Worm (Caenorhabditis elegans) whole organism, early embryonic: ENCODE results near the gene cut-1.

ENCODE experiments used
- F13C5.2 ChIP-seq: sonication (generic microtip); optimal IDR thresholded peaks from 2 replicates; lab custom pipeline; 2017; ENCODE audit warnings: mild to moderate bottlenecking, missing genetic modification characterization, inconsistent platforms, missing compliant biosample characterization
- tbx-11 ChIP-seq: fragments of 200-800 bp; sonication (Bioruptor generic); IDR thresholded peaks from 2 replicates; pipeline ENCODE4 v1.3.6; 2022; ENCODE audit warnings: missing genetic modification characterization, missing compliant biosample characterization

DNA sequence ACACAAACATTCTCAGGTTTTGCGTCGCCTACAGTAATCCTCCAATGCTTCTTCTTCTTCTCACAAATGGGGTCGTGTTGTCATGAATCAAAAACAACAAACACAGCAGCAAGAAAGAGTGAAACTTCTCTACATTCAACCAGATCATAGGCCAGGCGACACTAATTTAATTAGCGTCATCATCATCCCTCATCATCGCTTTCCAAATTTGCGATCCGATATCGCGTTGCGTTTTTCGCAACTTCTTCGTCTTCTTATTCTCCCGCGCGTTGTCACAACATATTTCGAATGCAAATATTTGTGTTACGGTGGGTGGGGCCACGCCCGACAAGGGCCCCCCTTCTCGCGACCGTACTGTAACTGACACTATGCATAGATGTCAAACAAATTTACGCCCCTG lies 17.5 kb downstream of the cut-1 start:
- TF ChIP-seq tbx-11 (GFP tag; lab: Robert Waterston, UW) (no peak), F13C5.2 (tag; lab: Kevin White, UChicago) (no peak)
